Worm (Caenorhabditis elegans) whole organism, L4/young adult: ENCODE data around the gene trpp-4.

ENCODE experiments used
- dao-5 ChIP-seq: sonication (generic microtip); optimal IDR thresholded peaks from 2 replicates; lab custom pipeline; 2016; ENCODE audit warnings: missing genotype, missing genetic modification characterization, moderate library complexity, missing compliant biosample characterization
- him-1 ChIP-seq: sonication (generic microtip); optimal IDR thresholded peaks from 2 replicates; lab custom pipeline; 2016; ENCODE audit warnings: missing genotype, missing genetic modification reagents, missing genetic modification characterization, missing compliant biosample characterization

DNA sequence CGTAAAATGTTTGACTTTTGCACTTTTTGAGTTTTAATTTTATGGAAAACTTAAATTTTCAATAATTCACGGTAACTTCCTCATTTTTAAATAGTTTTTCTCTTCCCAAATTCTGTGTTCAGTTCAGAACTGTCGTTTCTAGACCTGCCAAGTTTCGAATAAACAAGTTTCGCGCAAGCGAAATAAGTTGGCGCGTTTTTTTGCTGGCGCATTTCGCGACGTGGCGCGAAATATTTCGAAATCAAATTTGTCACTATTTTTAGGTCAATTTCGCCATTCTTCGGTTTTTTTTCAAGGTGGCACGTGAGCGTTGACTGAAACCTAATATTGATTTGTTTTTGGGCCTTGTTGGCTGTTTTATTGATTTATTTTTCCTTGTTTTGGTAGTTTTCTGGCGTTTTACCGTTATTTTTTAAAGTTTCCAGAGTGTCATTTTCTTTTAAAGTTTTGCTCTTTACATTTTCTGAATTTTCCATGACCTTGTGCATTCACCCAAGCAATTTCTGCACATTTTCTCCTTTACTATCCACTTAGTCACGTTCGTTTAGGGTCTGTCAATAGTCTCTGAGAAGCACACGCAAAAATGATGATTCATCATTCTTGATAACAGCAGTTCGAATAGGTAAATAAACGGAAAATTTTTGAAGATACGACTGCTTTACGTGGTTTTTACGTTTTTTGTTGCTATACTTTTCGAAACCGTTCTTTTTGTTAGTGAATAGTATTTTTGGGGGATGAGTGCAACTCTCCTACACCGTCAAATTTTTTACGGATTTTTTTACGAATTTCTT is 17.4 kb upstream of the trpp-4 start:
- TF ChIP-seq dao-5 (tag; lab: Kevin White, UChicago) (no peak), him-1 (no peak)
